Worm (Caenorhabditis elegans): ENCODE measurements around the gene srh-290.

DNA sequence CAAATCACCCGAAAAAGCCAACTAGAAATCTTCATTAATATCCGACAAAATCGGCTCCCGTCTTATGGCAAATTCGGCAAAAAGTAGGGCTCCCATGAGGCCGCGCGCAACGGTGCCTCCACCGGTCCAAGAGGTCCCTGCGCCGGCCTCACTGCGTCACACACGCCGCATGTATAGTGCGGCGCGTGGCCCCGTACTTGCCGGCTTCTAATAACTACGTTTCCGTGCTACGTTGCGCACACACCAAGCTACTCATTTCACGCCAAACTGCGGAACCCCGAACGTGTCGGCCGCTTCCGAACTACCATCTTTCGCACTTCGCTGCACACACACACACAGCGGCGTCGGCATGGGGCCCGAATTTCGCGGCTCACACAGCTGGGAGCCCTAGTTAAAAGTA is 29.4 kb downstream of the srh-290 start:
- TF ChIP-seq mdl-1 (tag; optimal IDR thresholded peaks at IDR 0.05) (no peak), skn-1 (tag; optimal IDR thresholded peaks at IDR 0.05) (no peak), nhr-25 (tag; optimal IDR thresholded peaks at IDR 0.05) (no peak), lin-39 (tag; optimal IDR thresholded peaks at IDR 0.05) (no peak)

Data from whole organism, L2 larva.